Worm (Caenorhabditis elegans): ENCODE data around the gene ifc-2.

ce11 chrX:682691-683090, 28.0 kb upstream of the ifc-2 start, which contains the start of gene Y9C12A.1:
- TF ChIP-seq klf-2 (GFP tag; conservative IDR thresholded peaks at IDR 0.05) (no peak), flt-1 (GFP tag; IDR thresholded peaks at IDR 0.05) (no peak), T22C8.4 (GFP tag; IDR thresholded peaks at IDR 0.05) (no peak), cog-1 (tag; optimal IDR thresholded peaks at IDR 0.05) (no peak)
